Worm (Caenorhabditis elegans) whole organism, young adult: ENCODE data around the gene str-240.

ENCODE experiments used
- D2030.7 ChIP-seq: fragments of 200-800 bp; sonication (Bioruptor generic); IDR thresholded peaks from 2 replicates; pipeline ENCODE4 v1.3.6; 2022; ENCODE audit warnings: missing genetic modification reagents, missing genetic modification characterization, missing compliant biosample characterization
- F10E7.11 ChIP-seq: sonication (generic microtip); optimal IDR thresholded peaks from 2 replicates; lab custom pipeline; 2017; ENCODE audit warnings: mild to moderate bottlenecking, missing genetic modification characterization, moderate library complexity, missing compliant biosample characterization
- F23B12.7 ChIP-seq: sonication (generic microtip); optimal IDR thresholded peaks from 2 replicates; lab custom pipeline; 2017; ENCODE audit warnings: missing genetic modification characterization, mild to moderate bottlenecking, missing compliant biosample characterization, antibody characterized with exemption, moderate library complexity; ENCODE audit not compliant: insufficient read depth
- F52B5.7 ChIP-seq: sonication (generic microtip); optimal IDR thresholded peaks from 2 replicates; lab custom pipeline; 2016; ENCODE audit warnings: mild to moderate bottlenecking, missing genetic modification characterization, missing compliant biosample characterization
- T07F8.4 ChIP-seq: sonication (generic microtip); optimal IDR thresholded peaks from 2 replicates; lab custom pipeline; 2016; ENCODE audit warnings: mild to moderate bottlenecking, missing genetic modification characterization, moderate library complexity, missing compliant biosample characterization
- Y56A3A.18 ChIP-seq: fragments of 200-800 bp; sonication (Bioruptor generic); IDR thresholded peaks from 2 replicates; pipeline ENCODE4 v1.3.6; 2022; ENCODE audit warnings: missing genetic modification reagents, missing genetic modification characterization, missing compliant biosample characterization
- Y95B8A.8 ChIP-seq: fragments of 200-800 bp; sonication (Bioruptor generic); IDR thresholded peaks from 2 replicates; pipeline ENCODE4 v1.3.6; 2022; ENCODE audit warnings: missing genetic modification reagents, missing genetic modification characterization, missing compliant biosample characterization
- ZK185.1 ChIP-seq: sonication (generic microtip); optimal IDR thresholded peaks from 2 replicates; lab custom pipeline; 2016; ENCODE audit warnings: mild to moderate bottlenecking, missing genetic modification characterization, missing compliant biosample characterization; ENCODE audit not compliant: poor library complexity, severe bottlenecking
- attf-3 ChIP-seq: fragments of 200-800 bp; sonication (Bioruptor generic); conservative IDR thresholded peaks from 2 replicates; pipeline ENCODE4 v1.3.6; 2022; ENCODE audit warnings: missing genetic modification reagents, missing genetic modification characterization, missing compliant biosample characterization
- bed-2 ChIP-seq: fragments of 200-800 bp; sonication (Bioruptor generic); IDR thresholded peaks from 2 replicates; pipeline ENCODE4 v1.3.6; 2022; ENCODE audit warnings: missing genetic modification reagents, missing genetic modification characterization, missing compliant biosample characterization
- cebp-1 ChIP-seq, 2 experiments: fragments of 200-800 bp in 1 of 2; sonication (Bioruptor generic) in 1 of 2; sonication (generic microtip) in 1 of 2; IDR thresholded peaks in 1 of 2; optimal IDR thresholded peaks in 1 of 2; 2 replicates each; pipeline versions ENCODE4 v1.3.6 to Lab custom; 2017 to 2022; ENCODE audit warnings: missing compliant biosample characterization in 2 of 2, missing genetic modification characterization in 2 of 2, mild to moderate bottlenecking in 1 of 2, missing genetic modification reagents in 1 of 2, moderate library complexity in 1 of 2
- cebp-2 ChIP-seq: fragments of 200-800 bp; sonication (Bioruptor generic); IDR thresholded peaks from 2 replicates; pipeline ENCODE4 v1.3.6; 2022; ENCODE audit warnings: missing genetic modification characterization, missing compliant biosample characterization
- ceh-40 ChIP-seq: fragments of 200-800 bp; sonication (Bioruptor generic); IDR thresholded peaks from 2 replicates; pipeline ENCODE4 v1.3.6; 2022; ENCODE audit warnings: missing genetic modification characterization, missing compliant biosample characterization
- ceh-58 ChIP-seq: fragments of 200-800 bp; sonication (Bioruptor generic); IDR thresholded peaks from 2 replicates; pipeline ENCODE4 v1.3.6; 2022; ENCODE audit warnings: missing genetic modification characterization, missing compliant biosample characterization
- ceh-91 ChIP-seq: fragments of 200-800 bp; sonication (Bioruptor generic); IDR thresholded peaks from 2 replicates; pipeline ENCODE4 v1.3.6; 2022; ENCODE audit warnings: missing genetic modification reagents, missing genetic modification characterization, missing compliant biosample characterization
- dox-1 ChIP-seq: fragments of 200-800 bp; sonication (Bioruptor generic); IDR thresholded peaks from 2 replicates; pipeline ENCODE4 v1.3.6; 2022; ENCODE audit warnings: missing genetic modification reagents, missing genetic modification characterization, missing compliant biosample characterization
- efl-1 ChIP-seq: fragments of 150-350 bp; optimal IDR thresholded peaks from 2 replicates; lab custom pipeline; 2014; ENCODE audit warnings: missing biosample characterization, missing genetic modification reagents, missing genetic modification characterization
- egrh-3 ChIP-seq: fragments of 200-800 bp; sonication (Bioruptor generic); IDR thresholded peaks from 2 replicates; pipeline ENCODE4 v1.3.6; 2022; ENCODE audit warnings: missing genetic modification reagents, missing genetic modification characterization, missing compliant biosample characterization
- ekl-4 ChIP-seq: fragments of 200-800 bp; sonication (Bioruptor generic); IDR thresholded peaks from 2 replicates; pipeline ENCODE4 v1.3.6; 2022; ENCODE audit warnings: missing genetic modification reagents, missing genetic modification characterization, missing compliant biosample characterization
- lin-26 ChIP-seq: fragments of 200-800 bp; sonication (Bioruptor generic); IDR thresholded peaks from 2 replicates; pipeline ENCODE4 v1.3.6; 2022; ENCODE audit warnings: missing genetic modification reagents, missing genetic modification characterization, missing compliant biosample characterization
- lin-35 ChIP-seq, 3 experiments: fragments of 150-350 bp in 2 of 3; sonication (generic microtip) in 1 of 3; optimal IDR thresholded peaks; 2 replicates each; lab custom pipeline; 2014 to 2018; ENCODE audit warnings: missing biosample characterization in 3 of 3, missing genetic modification characterization in 3 of 3, missing genetic modification reagents in 3 of 3
- lin-54 ChIP-seq: fragments of 200-800 bp; sonication (Bioruptor generic); optimal IDR thresholded peaks from 2 replicates; lab custom pipeline; 2018; ENCODE audit warnings: mild to moderate bottlenecking, missing genetic modification characterization, missing compliant biosample characterization
- lsl-1 ChIP-seq: fragments of 200-800 bp; sonication (Bioruptor generic); optimal IDR thresholded peaks from 2 replicates; lab custom pipeline; 2018; ENCODE audit warnings: mild to moderate bottlenecking, missing genetic modification characterization, moderate library complexity, missing compliant biosample characterization
- madf-8 ChIP-seq: fragments of 200-800 bp; sonication (Bioruptor generic); conservative IDR thresholded peaks from 2 replicates; pipeline ENCODE4 v1.3.6; 2022; ENCODE audit warnings: missing genetic modification reagents, missing genetic modification characterization, missing compliant biosample characterization
- mcd-1 ChIP-seq: fragments of 200-800 bp; sonication (Bioruptor generic); IDR thresholded peaks from 2 replicates; pipeline ENCODE4 v1.3.6; 2022; ENCODE audit warnings: missing genetic modification reagents, missing genetic modification characterization, missing compliant biosample characterization
- mes-4 ChIP-seq: sonication (generic microtip); optimal IDR thresholded peaks from 2 replicates; lab custom pipeline; 2016; ENCODE audit warnings: missing genotype, missing genetic modification characterization, missing compliant biosample characterization
- nfyb-1 ChIP-seq: fragments of 200-800 bp; sonication (Bioruptor generic); IDR thresholded peaks from 2 replicates; pipeline ENCODE4 v1.3.6; 2022; ENCODE audit warnings: missing genetic modification reagents, missing genetic modification characterization, missing compliant biosample characterization
- nhr-120 ChIP-seq: fragments of 200-800 bp; sonication (Bioruptor generic); IDR thresholded peaks from 2 replicates; pipeline ENCODE4 v1.3.6; 2022; ENCODE audit warnings: missing genetic modification characterization, missing compliant biosample characterization
- nhr-27 ChIP-seq: fragments of 200-800 bp; sonication (Bioruptor generic); optimal IDR thresholded peaks from 2 replicates; lab custom pipeline; 2018; ENCODE audit warnings: mild to moderate bottlenecking, missing genetic modification characterization, moderate library complexity, missing compliant biosample characterization
- nhr-80 ChIP-seq: sonication (generic microtip); optimal IDR thresholded peaks from 2 replicates; lab custom pipeline; 2016; ENCODE audit warnings: missing genetic modification characterization, missing compliant biosample characterization
- pbrm-1 ChIP-seq: fragments of 200-800 bp; sonication (Bioruptor generic); IDR thresholded peaks from 2 replicates; pipeline ENCODE4 v1.3.6; 2022; ENCODE audit warnings: missing genetic modification reagents, missing genetic modification characterization, missing compliant biosample characterization
- pha-4 ChIP-seq: fragments of 150-350 bp; sonication (generic microtip); optimal IDR thresholded peaks from 2 replicates; lab custom pipeline; 2014; ENCODE audit warnings: missing biosample characterization, missing genetic modification reagents, missing genetic modification characterization
- rcor-1 ChIP-seq: fragments of 200-800 bp; sonication (Bioruptor generic); IDR thresholded peaks from 2 replicates; pipeline ENCODE4 v1.3.6; 2022; ENCODE audit warnings: missing genetic modification reagents, missing genetic modification characterization, missing compliant biosample characterization
- repo-1 ChIP-seq: sonication (generic microtip); optimal IDR thresholded peaks from 2 replicates; lab custom pipeline; 2017; ENCODE audit warnings: mild to moderate bottlenecking, missing genetic modification characterization, missing compliant biosample characterization
- snpc-3.4 ChIP-seq: sonication (generic microtip); optimal IDR thresholded peaks from 2 replicates; lab custom pipeline; 2017; ENCODE audit warnings: missing genetic modification characterization, mild to moderate bottlenecking, missing compliant biosample characterization, antibody characterized with exemption, moderate library complexity, missing genotype, missing genetic modification reagents
- xnd-1 ChIP-seq: sonication (generic microtip); optimal IDR thresholded peaks from 2 replicates; lab custom pipeline; 2016; ENCODE audit warnings: missing genotype, missing genetic modification reagents, missing genetic modification characterization, missing compliant biosample characterization
- zfh-2 ChIP-seq: fragments of 200-800 bp; sonication (Bioruptor generic); conservative IDR thresholded peaks from 2 replicates; pipeline ENCODE4 v1.3.6; 2022; ENCODE audit warnings: missing genetic modification reagents, missing genetic modification characterization, missing compliant biosample characterization
- ztf-22 ChIP-seq: fragments of 200-800 bp; sonication (Bioruptor generic); optimal IDR thresholded peaks from 2 replicates; lab custom pipeline; 2018; ENCODE audit warnings: mild to moderate bottlenecking, missing genetic modification characterization, moderate library complexity, missing compliant biosample characterization
- ztf-3 ChIP-seq: fragments of 200-800 bp; sonication (Bioruptor generic); optimal IDR thresholded peaks from 2 replicates; lab custom pipeline; 2018; ENCODE audit warnings: mild to moderate bottlenecking, missing genetic modification characterization, missing compliant biosample characterization

Gene str-240

DNA sequence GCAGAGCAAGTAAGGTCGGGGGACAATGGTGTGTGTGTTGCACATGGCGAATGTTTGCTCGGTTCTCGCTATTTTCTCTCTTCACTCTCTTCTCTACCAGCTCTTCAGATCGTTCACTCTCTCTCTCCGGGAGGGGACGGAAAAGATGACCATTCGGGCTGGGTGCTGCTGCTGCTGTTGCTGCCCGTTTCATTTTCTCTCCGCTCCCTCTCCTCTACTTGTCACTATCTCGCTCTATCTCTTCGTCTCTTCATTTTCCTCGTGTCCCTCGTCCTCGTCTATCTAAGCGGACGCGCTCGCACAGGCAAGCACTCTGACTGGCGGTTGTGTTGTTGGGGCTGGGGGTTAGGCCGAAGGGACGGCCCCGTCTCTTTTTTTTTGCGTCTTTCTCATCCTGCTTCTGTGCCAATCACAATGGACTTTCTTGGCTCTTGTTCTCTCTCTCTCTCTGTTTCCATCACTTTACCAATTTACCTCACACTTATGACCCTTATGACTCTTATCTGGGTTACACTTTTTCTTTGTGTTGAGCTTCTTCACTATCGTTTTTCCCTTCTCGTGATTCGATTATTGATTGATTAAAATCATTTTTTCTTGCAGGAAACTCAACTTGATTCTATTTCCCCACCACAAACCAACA lies 47.1 kb downstream of the str-240 start, which contains the start of the genes F53E2.2 and unc-60 (continued):
- TF ChIP-seq mes-4 = no peak

DNA sequence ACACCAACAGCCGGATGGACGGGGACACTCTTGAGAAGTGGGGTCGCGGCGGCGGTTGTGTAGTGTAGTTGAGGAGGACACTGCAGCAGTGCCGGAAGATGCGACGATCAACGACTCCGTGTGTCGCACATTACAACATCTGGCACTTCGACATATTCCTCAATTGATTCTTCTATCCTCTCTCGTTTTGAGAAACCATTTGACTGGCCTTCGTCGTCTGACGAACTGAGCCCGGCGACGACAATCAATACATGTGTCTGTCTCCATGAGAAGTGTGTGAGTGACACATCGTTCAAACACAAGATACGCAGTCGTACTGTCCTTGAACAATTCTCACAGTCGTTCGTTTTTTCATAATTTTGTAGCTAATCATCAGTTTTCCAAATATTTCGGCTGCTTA lies 49.2 kb downstream of the str-240 start:
- TF ChIP-seq nhr-80 (peak; percentile 39), ztf-22 (no peak), lin-26 (0 out of 2 replicates have a peak, but pooled peaks have one; percentile 9), ztf-3 (GFP tag; lab: Kevin White, UChicago) (no peak), dox-1 (GFP tag; lab: Robert Waterston, UW) (peak; percentile 19; the same call in 1 of the 2 replicates), nhr-120 (GFP tag; lab: Robert Waterston, UW) (0 out of 2 replicates have a peak, but pooled peaks have one; percentile 7), rcor-1 (GFP tag; lab: Robert Waterston, UW) (0 out of 2 replicates have a peak, but pooled peaks have one; percentile 26), F23B12.7 (tag; lab: Kevin White, UChicago) (no peak), nhr-27 (tag; lab: Kevin White, UChicago) (no peak), F10E7.11 (no peak), ekl-4 (peak; percentile 54; the same call in 1 of the 2 replicates)

ce11 chrV:1471977-1472376 lies 49.8 kb downstream of the str-240 start:
- TF ChIP-seq cebp-1 (GFP tag; IDR thresholded peaks at IDR 0.05; lab: Robert Waterston, UW) = peak; percentile 92
- TF ChIP-seq cebp-1 (tag; optimal IDR thresholded peaks at IDR 0.05; lab: Kevin White, UChicago) = peak; percentile 99
- no peak for TF ChIP-seq repo-1 (tag; lab: Kevin White, UChicago)
- TF ChIP-seq madf-8 (GFP tag; lab: Robert Waterston, UW) = no peak
- TF ChIP-seq egrh-3 (GFP tag; lab: Robert Waterston, UW) = peak; percentile 32; the same call in 1 of the 2 replicates
- 0 out of 2 replicates have a peak, but pooled peaks have one; percentile 10 for TF ChIP-seq nfyb-1 (GFP tag; lab: Robert Waterston, UW)
- peak; percentile 86 for TF ChIP-seq zfh-2 (GFP tag; lab: Robert Waterston, UW)

DNA sequence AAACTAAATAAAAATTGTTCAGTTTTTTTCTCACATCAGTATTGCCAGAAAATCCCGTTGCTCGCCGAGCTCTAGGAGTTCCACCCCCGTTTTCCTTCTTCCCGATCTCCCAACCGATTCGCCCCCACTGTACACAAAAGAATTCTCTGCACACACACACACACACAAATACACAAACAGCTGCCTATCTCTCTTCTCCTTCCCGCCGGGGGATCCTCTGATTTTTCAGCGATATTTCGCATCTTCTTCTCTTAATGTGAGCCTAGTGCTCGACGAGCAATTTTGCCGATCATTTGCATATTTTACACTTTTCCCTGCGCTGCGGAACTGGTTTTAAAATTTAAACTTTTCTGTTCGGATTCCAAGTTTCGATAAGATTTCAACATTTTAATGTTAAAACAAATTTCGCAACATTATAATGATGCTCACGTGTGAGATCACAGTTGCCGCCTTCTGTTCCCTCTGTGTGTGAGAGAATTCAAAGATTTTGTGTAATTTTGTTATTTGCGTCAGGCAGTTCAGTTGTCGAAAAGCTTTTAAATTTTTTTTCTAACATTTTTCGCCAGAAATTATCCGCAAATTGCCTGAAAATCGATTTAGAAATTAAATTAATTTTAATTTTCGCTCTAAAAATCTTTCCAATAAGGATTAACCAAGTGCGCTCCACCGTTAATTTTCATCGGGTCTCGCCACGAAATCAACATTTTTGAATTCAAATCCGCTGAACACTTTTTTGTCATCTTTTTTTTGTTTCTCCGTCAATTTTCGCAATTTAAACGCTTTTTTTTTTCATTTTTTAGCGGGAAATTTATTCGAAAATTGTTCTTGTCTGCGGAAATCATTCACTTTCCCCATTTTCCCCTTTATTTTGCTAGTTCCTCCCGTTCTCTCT lies 50.4 kb downstream of the str-240 start:
- TF ChIP-seq F23B12.7 (tag; lab: Kevin White, UChicago) (peak; percentile 29), ceh-91 (peak; percentile 76), rcor-1 (GFP tag; lab: Robert Waterston, UW) (peak; percentile 34; the same call in 1 of the 2 replicates), pbrm-1 (peak; percentile 37; the same call in 1 of the 2 replicates), snpc-3.4 (peak; percentile 6), bed-2 (GFP tag; lab: Robert Waterston, UW) (no peak), pha-4 (no peak), xnd-1 (tag; lab: Kevin White, UChicago) (peak; percentile 30), lsl-1 (GFP tag; lab: Kevin White, UChicago) (peak; percentile 67), lin-26 (0 out of 2 replicates have a peak, but pooled peaks have one; percentile 28), F52B5.7 (tag; lab: Kevin White, UChicago) (no peak), T07F8.4 (tag; lab: Kevin White, UChicago) (no peak), ceh-40 (GFP tag; lab: Robert Waterston, UW) (no peak), attf-3 (GFP tag; lab: Robert Waterston, UW) (no peak), D2030.7 (GFP tag; lab: Robert Waterston, UW) (peak; percentile 77), cebp-2 (GFP tag; lab: Robert Waterston, UW) (no peak), lin-54 (GFP tag; lab: Kevin White, UChicago) (peak; percentile 92), efl-1 (GFP tag; lab: Kevin White, UChicago) (peak; percentile 73), mcd-1 (peak; percentile 93), Y95B8A.8 (GFP tag; lab: Robert Waterston, UW) (no peak), dox-1 (GFP tag; lab: Robert Waterston, UW) (peak; percentile 50), lin-35 (GFP tag; optimal IDR thresholded peaks at IDR 0.05; lab: Kevin White, UChicago) (peak in 2 of 3 experiments; percentile 22 to 53), ZK185.1 (tag; lab: Kevin White, UChicago) (peak; percentile 43), ceh-58 (no peak), Y56A3A.18 (GFP tag; lab: Robert Waterston, UW) (no peak), nhr-80 (peak; percentile 13)
